Worm (Caenorhabditis elegans) whole organism, young adult: ENCODE measurements around the gene F35G2.3.

Experiments
- B0019.2 ChIP-seq: fragments of 200-800 bp; sonication (Bioruptor generic); conservative IDR thresholded peaks from 2 replicates; pipeline ENCODE4 v1.3.6; 2022; ENCODE audit warnings: missing genetic modification reagents, missing genetic modification characterization, missing compliant biosample characterization
- B0261.1 ChIP-seq: sonication (generic microtip); optimal IDR thresholded peaks from 2 replicates; lab custom pipeline; 2016; ENCODE audit warnings: mild to moderate bottlenecking, missing genetic modification characterization, moderate library complexity, missing compliant biosample characterization
- C06A6.2 ChIP-seq: fragments of 200-800 bp; sonication (Bioruptor generic); conservative IDR thresholded peaks from 2 replicates; pipeline ENCODE4 v1.3.6; 2022; ENCODE audit warnings: missing genetic modification characterization, missing compliant biosample characterization
- C17E4.6 ChIP-seq: fragments of 200-800 bp; sonication (Bioruptor generic); IDR thresholded peaks from 2 replicates; pipeline ENCODE4 v1.3.6; 2022; ENCODE audit warnings: missing genetic modification reagents, missing genetic modification characterization, missing compliant biosample characterization
- F22D6.2 ChIP-seq: sonication (generic microtip); optimal IDR thresholded peaks from 2 replicates; lab custom pipeline; 2016; ENCODE audit warnings: mild to moderate bottlenecking, missing genetic modification characterization, missing compliant biosample characterization
- T26A5.8 ChIP-seq: sonication (generic microtip); optimal IDR thresholded peaks from 2 replicates; lab custom pipeline; 2016; ENCODE audit warnings: missing genetic modification characterization, missing compliant biosample characterization
- Y53G8AR.9 ChIP-seq: fragments of 200-800 bp; sonication (Bioruptor generic); conservative IDR thresholded peaks from 2 replicates; pipeline ENCODE4 v1.3.6; 2022; ENCODE audit warnings: missing genetic modification reagents, missing genetic modification characterization, missing compliant biosample characterization
- Y79H2A.3 ChIP-seq: fragments of 200-800 bp; sonication (Bioruptor generic); conservative IDR thresholded peaks from 2 replicates; pipeline ENCODE4 v1.3.6; 2022; ENCODE audit warnings: missing genetic modification reagents, missing genetic modification characterization, missing compliant biosample characterization
- ZK185.1 ChIP-seq: sonication (generic microtip); optimal IDR thresholded peaks from 2 replicates; lab custom pipeline; 2016; ENCODE audit warnings: mild to moderate bottlenecking, missing genetic modification characterization, missing compliant biosample characterization; ENCODE audit not compliant: poor library complexity, severe bottlenecking
- akir-1 ChIP-seq: fragments of 200-800 bp; sonication (Bioruptor generic); optimal IDR thresholded peaks from 2 replicates; lab custom pipeline; 2018; ENCODE audit warnings: mild to moderate bottlenecking, missing genetic modification characterization, moderate library complexity, missing compliant biosample characterization
- aptf-3 ChIP-seq: fragments of 200-800 bp; sonication (Bioruptor generic); IDR thresholded peaks from 2 replicates; pipeline ENCODE4 v1.3.6; 2022; ENCODE audit warnings: missing genetic modification characterization, missing compliant biosample characterization
- attf-5 ChIP-seq: fragments of 200-800 bp; sonication (Bioruptor generic); optimal IDR thresholded peaks from 2 replicates; lab custom pipeline; 2018; ENCODE audit warnings: mild to moderate bottlenecking, missing genetic modification characterization, missing compliant biosample characterization
- attf-6 ChIP-seq: fragments of 200-800 bp; sonication (Bioruptor generic); IDR thresholded peaks from 2 replicates; pipeline ENCODE4 v1.3.6; 2022; ENCODE audit warnings: missing genetic modification reagents, missing genetic modification characterization, missing compliant biosample characterization
- bed-2 ChIP-seq: fragments of 200-800 bp; sonication (Bioruptor generic); IDR thresholded peaks from 2 replicates; pipeline ENCODE4 v1.3.6; 2022; ENCODE audit warnings: missing genetic modification reagents, missing genetic modification characterization, missing compliant biosample characterization
- ceh-100 ChIP-seq: fragments of 200-800 bp; sonication (Bioruptor generic); IDR thresholded peaks from 2 replicates; pipeline ENCODE4 v1.3.6; 2022; ENCODE audit warnings: missing genetic modification reagents, missing genetic modification characterization, missing compliant biosample characterization
- ceh-58 ChIP-seq: fragments of 200-800 bp; sonication (Bioruptor generic); IDR thresholded peaks from 2 replicates; pipeline ENCODE4 v1.3.6; 2022; ENCODE audit warnings: missing genetic modification characterization, missing compliant biosample characterization
- die-1 ChIP-seq: sonication (generic microtip); optimal IDR thresholded peaks from 2 replicates; lab custom pipeline; 2016; ENCODE audit warnings: missing genotype, mild to moderate bottlenecking, missing genetic modification characterization, missing compliant biosample characterization
- dpff-1 ChIP-seq: sonication (generic microtip); optimal IDR thresholded peaks from 2 replicates; lab custom pipeline; 2017; ENCODE audit warnings: mild to moderate bottlenecking, missing genetic modification characterization, missing compliant biosample characterization
- egl-18 ChIP-seq: fragments of 200-800 bp; sonication (Bioruptor generic); IDR thresholded peaks from 2 replicates; pipeline ENCODE4 v1.3.6; 2022; ENCODE audit warnings: missing genetic modification reagents, missing genetic modification characterization, missing compliant biosample characterization
- ekl-4 ChIP-seq: fragments of 200-800 bp; sonication (Bioruptor generic); IDR thresholded peaks from 2 replicates; pipeline ENCODE4 v1.3.6; 2022; ENCODE audit warnings: missing genetic modification reagents, missing genetic modification characterization, missing compliant biosample characterization
- fkh-3 ChIP-seq: sonication (generic microtip); optimal IDR thresholded peaks from 2 replicates; lab custom pipeline; 2016; ENCODE audit warnings: mild to moderate bottlenecking, missing genetic modification characterization, missing compliant biosample characterization
- hlh-12 ChIP-seq: sonication (generic microtip); optimal IDR thresholded peaks from 2 replicates; lab custom pipeline; 2016; ENCODE audit warnings: missing genetic modification characterization, missing compliant biosample characterization
- hmg-1.2 ChIP-seq: fragments of 200-800 bp; sonication (Bioruptor generic); IDR thresholded peaks from 2 replicates; pipeline ENCODE4 v1.3.6; 2022; ENCODE audit warnings: missing genetic modification reagents, missing genetic modification characterization, missing compliant biosample characterization
- lag-1 ChIP-seq: fragments of 200-800 bp; sonication (Bioruptor generic); IDR thresholded peaks from 2 replicates; pipeline ENCODE4 v1.3.6; 2022; ENCODE audit warnings: missing genetic modification reagents, missing genetic modification characterization, missing compliant biosample characterization
- lin-26 ChIP-seq: fragments of 200-800 bp; sonication (Bioruptor generic); IDR thresholded peaks from 2 replicates; pipeline ENCODE4 v1.3.6; 2022; ENCODE audit warnings: missing genetic modification reagents, missing genetic modification characterization, missing compliant biosample characterization
- lir-1 ChIP-seq: fragments of 200-800 bp; sonication (Bioruptor generic); conservative IDR thresholded peaks from 2 replicates; pipeline ENCODE4 v1.3.6; 2022; ENCODE audit warnings: missing genetic modification reagents, missing genetic modification characterization, missing compliant biosample characterization
- lsy-27 ChIP-seq: sonication (generic microtip); optimal IDR thresholded peaks from 2 replicates; lab custom pipeline; 2017; ENCODE audit warnings: missing genetic modification characterization, mild to moderate bottlenecking, missing compliant biosample characterization, antibody characterized with exemption, missing genotype, borderline replicate concordance; ENCODE audit not compliant: insufficient read depth
- mcd-1 ChIP-seq: fragments of 200-800 bp; sonication (Bioruptor generic); IDR thresholded peaks from 2 replicates; pipeline ENCODE4 v1.3.6; 2022; ENCODE audit warnings: missing genetic modification reagents, missing genetic modification characterization, missing compliant biosample characterization
- nhr-120 ChIP-seq: fragments of 200-800 bp; sonication (Bioruptor generic); IDR thresholded peaks from 2 replicates; pipeline ENCODE4 v1.3.6; 2022; ENCODE audit warnings: missing genetic modification characterization, missing compliant biosample characterization
- nhr-179 ChIP-seq: sonication (generic microtip); optimal IDR thresholded peaks from 2 replicates; lab custom pipeline; 2016; ENCODE audit warnings: mild to moderate bottlenecking, missing genetic modification characterization, missing compliant biosample characterization
- nhr-27 ChIP-seq: fragments of 200-800 bp; sonication (Bioruptor generic); optimal IDR thresholded peaks from 2 replicates; lab custom pipeline; 2018; ENCODE audit warnings: mild to moderate bottlenecking, missing genetic modification characterization, moderate library complexity, missing compliant biosample characterization
- pbrm-1 ChIP-seq: fragments of 200-800 bp; sonication (Bioruptor generic); IDR thresholded peaks from 2 replicates; pipeline ENCODE4 v1.3.6; 2022; ENCODE audit warnings: missing genetic modification reagents, missing genetic modification characterization, missing compliant biosample characterization
- repo-1 ChIP-seq: sonication (generic microtip); optimal IDR thresholded peaks from 2 replicates; lab custom pipeline; 2017; ENCODE audit warnings: mild to moderate bottlenecking, missing genetic modification characterization, missing compliant biosample characterization
- snpc-1.1 ChIP-seq: sonication (generic microtip); optimal IDR thresholded peaks from 2 replicates; lab custom pipeline; 2017; ENCODE audit warnings: missing genetic modification characterization, mild to moderate bottlenecking, missing compliant biosample characterization, antibody characterized with exemption, moderate library complexity, missing genotype, missing genetic modification reagents; ENCODE audit not compliant: insufficient read depth
- snpc-1.3 ChIP-seq: sonication (generic microtip); optimal IDR thresholded peaks from 2 replicates; lab custom pipeline; 2017; ENCODE audit warnings: missing genetic modification characterization, mild to moderate bottlenecking, missing compliant biosample characterization, antibody characterized with exemption, moderate library complexity, missing genotype, missing genetic modification reagents; ENCODE audit not compliant: insufficient read depth
- snpc-4 ChIP-seq, 5 experiments: fragments of 150-350 bp in 1 of 5; sonication (generic microtip) in 4 of 5; optimal IDR thresholded peaks; 2 replicates each; lab custom pipeline; 2014 to 2018; ENCODE audit warnings: missing genetic modification characterization in 5 of 5, missing biosample characterization in 3 of 5, antibody characterized with exemption in 2 of 5, mild to moderate bottlenecking in 2 of 5, missing compliant biosample characterization in 2 of 5, missing genotype in 2 of 5, moderate library complexity in 2 of 5, missing genetic modification reagents in 1 of 5
- somi-1 ChIP-seq: fragments of 200-800 bp; sonication (Bioruptor generic); optimal IDR thresholded peaks from 2 replicates; lab custom pipeline; 2018; ENCODE audit warnings: mild to moderate bottlenecking, missing genetic modification characterization, missing compliant biosample characterization
- sptf-2 ChIP-seq: fragments of 200-800 bp; sonication (Bioruptor generic); optimal IDR thresholded peaks from 2 replicates; lab custom pipeline; 2018; ENCODE audit warnings: mild to moderate bottlenecking, missing genetic modification characterization, missing compliant biosample characterization
- unc-130 ChIP-seq: sonication (generic microtip); optimal IDR thresholded peaks from 2 replicates; lab custom pipeline; 2016; ENCODE audit warnings: missing genetic modification reagents, missing genetic modification characterization, missing compliant biosample characterization
- zfh-2 ChIP-seq: fragments of 200-800 bp; sonication (Bioruptor generic); conservative IDR thresholded peaks from 2 replicates; pipeline ENCODE4 v1.3.6; 2022; ENCODE audit warnings: missing genetic modification reagents, missing genetic modification characterization, missing compliant biosample characterization
- ztf-25 ChIP-seq: fragments of 200-800 bp; sonication (Bioruptor generic); IDR thresholded peaks from 2 replicates; pipeline ENCODE4 v1.3.6; 2022; ENCODE audit warnings: missing genetic modification reagents, missing genetic modification characterization, missing compliant biosample characterization
- ztf-6 ChIP-seq: fragments of 200-800 bp; sonication (Bioruptor generic); IDR thresholded peaks from 2 replicates; pipeline ENCODE4 v1.3.6; 2022; ENCODE audit warnings: missing genetic modification reagents, missing genetic modification characterization, missing compliant biosample characterization

F35G2.3 gene

ce11 chrIV:12207873-12208272, 1.6 kb upstream of the F35G2.3 start (continued):
- peak; percentile 24; the same call in 1 of the 2 replicates for TF ChIP-seq Y79H2A.3 (GFP tag; lab: Robert Waterston, UW)
- no peak for TF ChIP-seq attf-6 (GFP tag; lab: Robert Waterston, UW)
- TF ChIP-seq attf-5 (GFP tag; lab: Kevin White, UChicago) = no peak
- no peak for TF ChIP-seq ceh-58 (GFP tag; lab: Robert Waterston, UW)
- no peak for TF ChIP-seq B0261.1 (tag; lab: Kevin White, UChicago)
- no peak for TF ChIP-seq fkh-3 (tag; lab: Kevin White, UChicago)
- no peak for TF ChIP-seq nhr-179 (tag; lab: Kevin White, UChicago)
- TF ChIP-seq lag-1 (GFP tag; lab: Robert Waterston, UW) = no peak
- TF ChIP-seq snpc-1.3 = no peak
- no peak for TF ChIP-seq snpc-1.1 (tag; lab: Kevin White, UChicago)
- TF ChIP-seq C17E4.6 (GFP tag; lab: Robert Waterston, UW) = no peak
- TF ChIP-seq aptf-3 (GFP tag; lab: Robert Waterston, UW) = 0 out of 2 replicates have a peak, but pooled peaks have one; percentile 15
- TF ChIP-seq ztf-25 (GFP tag; lab: Robert Waterston, UW) = no peak
- TF ChIP-seq ekl-4 (GFP tag; lab: Robert Waterston, UW) = 0 out of 2 replicates have a peak, but pooled peaks have one; percentile 26
- TF ChIP-seq lin-26 (GFP tag; lab: Robert Waterston, UW) = no peak
- TF ChIP-seq bed-2 (GFP tag; lab: Robert Waterston, UW) = no peak
- TF ChIP-seq zfh-2 (GFP tag; lab: Robert Waterston, UW) = no peak
- TF ChIP-seq ZK185.1 (tag; lab: Kevin White, UChicago) = no peak
- TF ChIP-seq lsy-27 (tag; lab: Kevin White, UChicago) = no peak
- TF ChIP-seq ztf-6 = no peak
- no peak for TF ChIP-seq snpc-4 (GFP tag; optimal IDR thresholded peaks at IDR 0.05; lab: Kevin White, UChicago)
- TF ChIP-seq snpc-4 (tag; optimal IDR thresholded peaks at IDR 0.05; lab: Kevin White, UChicago) = peak in 1 of 4 experiments; percentile 6
- no peak for TF ChIP-seq dpff-1
- TF ChIP-seq nhr-27 (tag; lab: Kevin White, UChicago) = no peak
- TF ChIP-seq F22D6.2 (tag; lab: Kevin White, UChicago) = no peak

DNA sequence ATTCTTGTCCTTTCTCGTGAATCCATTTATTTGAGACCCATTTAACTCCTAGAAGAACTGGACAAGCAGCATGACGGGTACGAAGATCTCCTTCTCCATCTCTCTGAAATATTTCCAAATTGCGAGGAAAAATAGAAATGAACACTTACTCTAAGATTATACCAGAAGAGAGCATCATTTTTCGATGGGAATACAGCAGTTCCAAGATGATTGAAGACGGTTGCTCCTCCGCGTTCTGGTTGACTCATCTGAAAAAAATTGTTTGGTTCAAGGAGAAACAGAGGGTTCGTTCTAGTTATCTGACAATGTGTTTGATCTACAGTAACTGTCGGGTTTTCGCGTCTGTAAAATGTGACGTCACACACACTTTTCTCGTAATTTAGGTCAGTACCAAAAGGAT, 1.9 kb downstream of the F35G2.3 start:
- TF ChIP-seq Y79H2A.3 (GFP tag; lab: Robert Waterston, UW) (no peak), unc-130 (no peak), hlh-12 (tag; lab: Kevin White, UChicago) (no peak), repo-1 (tag; lab: Kevin White, UChicago) (no peak), Y53G8AR.9 (no peak), somi-1 (no peak)
- TF ChIP-seq, all 124 proteins: peak for 0

- TF ChIP-seq ceh-100 (GFP tag; lab: Robert Waterston, UW) = no peak
- TF ChIP-seq mcd-1 = no peak
- no peak for TF ChIP-seq B0019.2 (GFP tag; lab: Robert Waterston, UW)
- no peak for TF ChIP-seq ceh-58 (GFP tag; lab: Robert Waterston, UW)
- no peak for TF ChIP-seq sptf-2 (GFP tag; lab: Kevin White, UChicago)
- TF ChIP-seq nhr-120 (GFP tag; lab: Robert Waterston, UW) = no peak
- TF ChIP-seq lir-1 = no peak
- no peak for TF ChIP-seq die-1
- TF ChIP-seq nhr-27 (tag; lab: Kevin White, UChicago) = no peak
- no peak for TF ChIP-seq egl-18
- TF ChIP-seq T26A5.8 = no peak
- TF ChIP-seq hmg-1.2 = no peak
- TF ChIP-seq ztf-25 (GFP tag; lab: Robert Waterston, UW) = no peak
- no peak for TF ChIP-seq pbrm-1 (GFP tag; lab: Robert Waterston, UW)
- no peak for TF ChIP-seq C06A6.2 (GFP tag; lab: Robert Waterston, UW)
- TF ChIP-seq akir-1 (GFP tag; lab: Kevin White, UChicago) = no peak
These were observed 3.4 kb downstream of the F35G2.3 start for ce11 chrIV:12212814-12213213.
